Fruit fly (Drosophila melanogaster) whole organism, embryonic: ENCODE results near the gene Pdxk.

Experiments used
- Abd-B ChIP-seq: fragments of 200-800 bp; sonication (Bioruptor generic); optimal IDR thresholded peaks from 2 replicates; lab custom pipeline; 2018; ENCODE audit warnings: missing biosample characterization, mild to moderate bottlenecking, missing genetic modification characterization, moderate library complexity
- Adf1 ChIP-seq: fragments of 200-800 bp; sonication (Bioruptor generic); IDR thresholded peaks from 2 replicates; pipeline ENCODE4 v1.3.6; 2022; ENCODE audit warnings: missing biosample characterization, missing genetic modification characterization
- CG10147 ChIP-seq: fragments of 200-800 bp; sonication (Bioruptor generic); optimal IDR thresholded peaks from 2 replicates; lab custom pipeline; 2019; ENCODE audit warnings: missing biosample characterization, mild to moderate bottlenecking, missing genetic modification characterization, moderate library complexity
- CG10274 ChIP-seq: fragments of 200-800 bp; sonication (Bioruptor generic); optimal IDR thresholded peaks from 3 replicates; lab custom pipeline; 2017; ENCODE audit warnings: missing biosample characterization, mild to moderate bottlenecking, missing genetic modification characterization
- CG10654 ChIP-seq: fragments of 200-800 bp; sonication (Bioruptor generic); optimal IDR thresholded peaks from 2 replicates; lab custom pipeline; 2016; ENCODE audit warnings: missing biosample characterization, missing genetic modification characterization
- CG11085 ChIP-seq: fragments of 200-800 bp; sonication (Bioruptor generic); IDR thresholded peaks from 2 replicates; pipeline ENCODE4 v1.3.6; 2022; ENCODE audit warnings: missing biosample characterization, missing genetic modification characterization
- CG12299 ChIP-seq: fragments of 200-800 bp; sonication (Bioruptor generic); optimal IDR thresholded peaks from 2 replicates; lab custom pipeline; 2018; ENCODE audit warnings: missing biosample characterization, mild to moderate bottlenecking, missing genetic modification characterization
- CG12744 ChIP-seq: fragments of 200-800 bp; sonication (Bioruptor generic); optimal IDR thresholded peaks from 2 replicates; lab custom pipeline; 2016; ENCODE audit warnings: missing biosample characterization, missing genetic modification characterization
- CG13287 ChIP-seq: fragments of 200-800 bp; sonication (Bioruptor generic); IDR thresholded peaks from 2 replicates; pipeline ENCODE4 v1.3.6; 2022; ENCODE audit warnings: missing biosample characterization, missing genetic modification characterization; ENCODE audit not compliant: partially characterized antibody
- CG13624 ChIP-seq: fragments of 200-800 bp; sonication (Bioruptor generic); optimal IDR thresholded peaks from 2 replicates; lab custom pipeline; 2016; ENCODE audit warnings: missing biosample characterization, missing genetic modification characterization
- CG14965 ChIP-seq: fragments of 200-800 bp; sonication (Bioruptor generic); optimal IDR thresholded peaks from 2 replicates; lab custom pipeline; 2016; ENCODE audit warnings: missing biosample characterization, missing genetic modification characterization, borderline replicate concordance
- CG1647 ChIP-seq: fragments of 200-800 bp; sonication (Bioruptor generic); optimal IDR thresholded peaks from 3 replicates; lab custom pipeline; 2016; ENCODE audit warnings: missing biosample characterization, missing genetic modification characterization
- CG2889 ChIP-seq: fragments of 200-800 bp; sonication (Bioruptor generic); IDR thresholded peaks from 3 replicates; pipeline ENCODE4 v1.3.6; 2022; ENCODE audit warnings: missing biosample characterization, missing genetic modification characterization
- CG30020 ChIP-seq: fragments of 200-800 bp; optimal IDR thresholded peaks from 2 replicates; lab custom pipeline; 2019; ENCODE audit warnings: missing biosample characterization, mild to moderate bottlenecking, missing genetic modification characterization, moderate library complexity
- CG30431 ChIP-seq: fragments of 200-800 bp; sonication (Bioruptor generic); optimal IDR thresholded peaks from 2 replicates; lab custom pipeline; 2017; ENCODE audit warnings: missing biosample characterization, missing genetic modification characterization
- CG31441 ChIP-seq: fragments of 200-800 bp; sonication (Bioruptor generic); IDR thresholded peaks from 2 replicates; pipeline ENCODE4 v1.3.6; 2022; ENCODE audit warnings: missing biosample characterization, missing genetic modification characterization
- CG32532 ChIP-seq: fragments of 200-800 bp; sonication (Bioruptor generic); IDR thresholded peaks from 2 replicates; pipeline ENCODE4 v1.3.6; 2022; ENCODE audit warnings: missing biosample characterization, missing genetic modification characterization
- CG5953 ChIP-seq: fragments of 200-800 bp; sonication (Bioruptor generic); IDR thresholded peaks from 2 replicates; pipeline ENCODE4 v1.3.6; 2022; ENCODE audit warnings: missing biosample characterization, missing genetic modification characterization
- CG6272 ChIP-seq: fragments of 200-800 bp; sonication (Bioruptor generic); IDR thresholded peaks from 2 replicates; pipeline ENCODE4 v1.3.6; 2022; ENCODE audit warnings: missing biosample characterization, missing genetic modification characterization
- CG6689 ChIP-seq: fragments of 200-800 bp; sonication (Bioruptor generic); IDR thresholded peaks from 2 replicates; pipeline ENCODE4 v1.3.6; 2022; ENCODE audit warnings: missing biosample characterization, missing genetic modification characterization
- CG6765 ChIP-seq: fragments of 200-800 bp; sonication (Bioruptor generic); optimal IDR thresholded peaks from 3 replicates; lab custom pipeline; 2017; ENCODE audit warnings: missing biosample characterization, mild to moderate bottlenecking, missing genetic modification characterization
- CG7928 ChIP-seq: fragments of 200-800 bp; sonication (Bioruptor generic); optimal IDR thresholded peaks from 2 replicates; lab custom pipeline; 2017; ENCODE audit warnings: missing biosample characterization, mild to moderate bottlenecking, missing genetic modification characterization
- D19B ChIP-seq: fragments of 200-800 bp; sonication (Bioruptor generic); optimal IDR thresholded peaks from 2 replicates; lab custom pipeline; 2017; ENCODE audit warnings: missing biosample characterization, mild to moderate bottlenecking, missing genetic modification characterization
- Deaf1 ChIP-seq: fragments of 200-800 bp; optimal IDR thresholded peaks from 3 replicates; lab custom pipeline; 2019; ENCODE audit warnings: missing biosample characterization, mild to moderate bottlenecking, missing genetic modification characterization, moderate library complexity
- GATAe ChIP-seq: fragments of 200-800 bp; sonication (Bioruptor generic); conservative IDR thresholded peaks from 2 replicates; pipeline ENCODE4 v1.3.6; 2022; ENCODE audit warnings: missing biosample characterization, missing genetic modification characterization
- HLH54F ChIP-seq: fragments of 200-800 bp; sonication (Bioruptor generic); optimal IDR thresholded peaks from 3 replicates; lab custom pipeline; 2016; ENCODE audit warnings: missing biosample characterization, missing genetic modification characterization
- Hmr ChIP-seq: fragments of 200-800 bp; sonication (Bioruptor generic); optimal IDR thresholded peaks from 3 replicates; lab custom pipeline; 2017; ENCODE audit warnings: mild to moderate bottlenecking, missing biosample characterization, missing genetic modification reagents, missing genetic modification characterization
- Jarid2 ChIP-seq: fragments of 200-800 bp; sonication (Bioruptor generic); optimal IDR thresholded peaks from 3 replicates; lab custom pipeline; 2017; ENCODE audit warnings: mild to moderate bottlenecking, missing biosample characterization, missing genetic modification reagents, missing genetic modification characterization
- Lhr ChIP-seq: fragments of 200-800 bp; sonication (Bioruptor generic); optimal IDR thresholded peaks from 3 replicates; lab custom pipeline; 2017; ENCODE audit warnings: mild to moderate bottlenecking, missing biosample characterization, missing genetic modification reagents, missing genetic modification characterization
- Lpt ChIP-seq: fragments of >200 bp; optimal IDR thresholded peaks from 2 replicates; lab custom pipeline; 2018; ENCODE audit warnings: missing biosample characterization, missing genetic modification characterization
- NFAT ChIP-seq: fragments of 200-800 bp; sonication (Bioruptor generic); IDR thresholded peaks from 2 replicates; pipeline ENCODE4 v1.3.6; 2022; ENCODE audit warnings: missing biosample characterization, missing genetic modification characterization
- Sin3A ChIP-seq: fragments of >200 bp; optimal IDR thresholded peaks from 2 replicates; lab custom pipeline; 2018
- Six4 ChIP-seq: fragments of 200-800 bp; sonication (Bioruptor generic); optimal IDR thresholded peaks from 2 replicates; lab custom pipeline; 2016; ENCODE audit warnings: missing biosample characterization, missing genetic modification characterization
- Taf1 ChIP-seq: fragments of 200-800 bp; sonication (Bioruptor generic); IDR thresholded peaks from 2 replicates; pipeline ENCODE4 v1.3.6; 2022; ENCODE audit warnings: missing biosample characterization, missing genetic modification characterization
- ab ChIP-seq: fragments of 200-800 bp; sonication (Bioruptor generic); optimal IDR thresholded peaks from 2 replicates; lab custom pipeline; 2016; ENCODE audit warnings: missing biosample characterization, missing genetic modification characterization
- abd-A ChIP-seq: fragments of 200-800 bp; sonication (Bioruptor generic); optimal IDR thresholded peaks from 3 replicates; lab custom pipeline; 2019; ENCODE audit warnings: missing biosample characterization, mild to moderate bottlenecking, missing genetic modification characterization, moderate library complexity
- ash1 ChIP-seq: fragments of 200-800 bp; sonication (Bioruptor generic); optimal IDR thresholded peaks from 2 replicates; lab custom pipeline; 2018; ENCODE audit warnings: missing biosample characterization, mild to moderate bottlenecking, missing genetic modification characterization
- bowl ChIP-seq: fragments of 200-800 bp; sonication (Bioruptor generic); IDR thresholded peaks from 2 replicates; pipeline ENCODE4 v1.3.6; 2022; ENCODE audit warnings: missing biosample characterization, missing genetic modification characterization
- bsh ChIP-seq, 2 experiments: fragments of 200-800 bp; sonication (Bioruptor generic); optimal IDR thresholded peaks; 2 replicates each; lab custom pipeline; 2017 to 2018; ENCODE audit warnings: mild to moderate bottlenecking in 2 of 2, missing biosample characterization in 2 of 2, missing genetic modification characterization in 2 of 2, moderate library complexity in 1 of 2
- chm ChIP-seq: fragments of 200-800 bp; sonication (Bioruptor generic); IDR thresholded peaks from 2 replicates; pipeline ENCODE4 v1.3.6; 2022; ENCODE audit warnings: missing biosample characterization, missing genetic modification characterization
- grn ChIP-seq: fragments of 200-800 bp; sonication (Bioruptor generic); optimal IDR thresholded peaks from 3 replicates; lab custom pipeline; 2017; ENCODE audit warnings: missing biosample characterization, missing genetic modification characterization
- ham ChIP-seq: fragments of 200-800 bp; sonication (Bioruptor generic); IDR thresholded peaks from 2 replicates; pipeline ENCODE4 v1.3.6; 2022; ENCODE audit warnings: missing biosample characterization, missing genetic modification characterization
- jing ChIP-seq: fragments of 200-800 bp; sonication (Bioruptor generic); optimal IDR thresholded peaks from 2 replicates; lab custom pipeline; 2018; ENCODE audit warnings: missing biosample characterization, mild to moderate bottlenecking, missing genetic modification characterization
- otp ChIP-seq: fragments of 200-800 bp; sonication (Bioruptor generic); IDR thresholded peaks from 3 replicates; pipeline ENCODE4, ENCODE4 v1.3.6; 2022; ENCODE audit warnings: missing biosample characterization, missing genetic modification characterization
- peb ChIP-seq: fragments of 200-800 bp; sonication (Bioruptor generic); IDR thresholded peaks from 2 replicates; pipeline ENCODE4 v1.3.6; 2022; ENCODE audit warnings: missing biosample characterization, missing genetic modification characterization
- pho ChIP-seq: fragments of 200-800 bp; sonication (Bioruptor generic); optimal IDR thresholded peaks from 2 replicates; lab custom pipeline; 2016; ENCODE audit warnings: missing biosample characterization, missing genetic modification characterization
- so ChIP-seq: fragments of 200-800 bp; sonication (Bioruptor generic); IDR thresholded peaks from 3 replicates; pipeline ENCODE4 v1.3.6; 2022; ENCODE audit warnings: missing biosample characterization, missing genetic modification characterization
- stwl ChIP-seq: fragments of 200-800 bp; sonication (Bioruptor generic); optimal IDR thresholded peaks from 3 replicates; lab custom pipeline; 2018; ENCODE audit warnings: missing biosample characterization, mild to moderate bottlenecking, missing genetic modification characterization, moderate library complexity
- tio ChIP-seq: fragments of 200-800 bp; sonication (Bioruptor generic); optimal IDR thresholded peaks from 2 replicates; lab custom pipeline; 2017; ENCODE audit warnings: missing biosample characterization, missing genetic modification characterization, inconsistent platforms
- zf30C ChIP-seq: fragments of 200-800 bp; sonication (Bioruptor generic); optimal IDR thresholded peaks from 3 replicates; lab custom pipeline; 2018; ENCODE audit warnings: missing biosample characterization, mild to moderate bottlenecking, missing genetic modification characterization

Pdxk gene

DNA sequence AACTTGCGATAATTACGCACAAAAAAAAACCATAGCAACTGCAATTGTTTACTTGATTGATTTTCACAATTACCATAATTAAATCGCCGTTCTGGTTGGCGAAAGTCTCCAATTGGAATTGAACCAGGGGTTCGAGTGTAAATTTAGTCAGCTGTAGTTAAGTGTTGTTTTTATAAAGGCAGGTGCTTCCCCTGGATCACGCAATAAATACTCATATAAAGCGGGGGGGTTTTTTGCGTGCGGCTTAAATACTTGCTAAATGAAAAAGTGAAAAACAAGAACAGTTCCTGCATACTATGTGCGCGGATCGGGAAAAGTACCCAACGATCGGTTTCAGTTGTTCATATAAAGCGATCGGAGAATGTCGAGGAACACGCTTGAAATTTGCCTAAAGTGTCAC is 16.2 kb upstream of the Pdxk start:
- TF ChIP-seq chm (GFP tag; lab: Robert Waterston, UW) (no peak), ab (GFP tag; lab: Kevin White, UChicago) (no peak), CG30020 (tag; lab: Kevin White, UChicago) (no peak), Hmr (no peak), stwl (tag; lab: Kevin White, UChicago) (no peak), CG10274 (GFP tag; lab: Kevin White, UChicago) (no peak), bsh (GFP tag; optimal IDR thresholded peaks at IDR 0.05; lab: Kevin White, UChicago) (no peak), otp (no peak), CG6272 (GFP tag; lab: Robert Waterston, UW) (no peak), jing (GFP tag; lab: Kevin White, UChicago) (no peak), CG13287 (GFP tag; lab: Robert Waterston, UW) (no peak), CG11085 (no peak), CG30431 (GFP tag; lab: Kevin White, UChicago) (no peak), tio (no peak), CG12744 (no peak), CG10147 (no peak), zf30C (GFP tag; lab: Kevin White, UChicago) (no peak), GATAe (no peak)

DNA sequence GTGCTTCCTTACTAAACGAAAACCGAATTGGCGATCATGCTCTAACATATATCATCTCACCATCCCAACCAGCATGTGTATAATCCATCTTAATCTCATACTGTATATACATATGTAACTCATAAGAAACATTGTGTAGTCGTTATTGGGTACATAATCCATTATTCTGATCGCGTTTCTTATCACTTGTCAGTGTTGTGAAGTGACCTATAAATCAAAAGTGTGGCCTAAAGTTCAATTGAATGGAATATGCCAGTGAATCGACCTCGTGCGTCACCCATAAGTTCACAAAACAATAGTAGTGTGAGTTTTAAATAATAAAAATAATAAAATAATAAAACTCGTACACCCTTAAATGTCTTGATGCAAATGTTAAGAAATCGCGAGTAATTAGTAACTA is 15.0 kb upstream of the Pdxk start:
- TF ChIP-seq stwl (tag; lab: Kevin White, UChicago) (peak; percentile 55), Lhr (GFP tag; lab: Kevin White, UChicago) (no peak)

DNA sequence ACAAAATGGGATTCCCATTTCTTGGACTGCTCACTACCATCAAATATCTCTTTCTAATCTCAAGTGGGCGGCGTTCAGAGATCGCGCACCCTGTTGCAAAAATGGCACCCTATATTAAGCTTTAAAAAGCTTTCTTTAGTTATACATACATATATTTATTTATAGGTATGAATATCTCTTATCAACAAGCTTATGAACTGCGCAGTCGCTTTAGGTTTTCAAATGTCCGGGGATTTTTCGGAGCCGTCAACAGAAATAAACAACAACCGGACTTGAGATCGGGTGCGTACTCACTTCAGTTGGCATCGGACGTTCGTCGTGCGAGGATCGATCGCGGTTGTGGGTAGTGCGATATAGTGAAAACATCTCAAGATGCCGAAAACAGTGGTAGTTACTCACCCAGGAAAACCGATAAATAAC is 10.8 kb upstream of the Pdxk start, which contains the start of gene PGRP-LF:
Gene PGRP-LF (plus strand): TSS at position 296 of the 420 bp plus-strand sequence.
- TF ChIP-seq CG1647 (no peak), pho (GFP tag; lab: Kevin White, UChicago) (peak; percentile 5), Jarid2 (GFP tag; lab: Kevin White, UChicago) (peak; percentile 72), CG14965 (GFP tag; lab: Kevin White, UChicago) (no peak), CG10654 (GFP tag; lab: Kevin White, UChicago) (no peak), CG5953 (GFP tag; lab: Robert Waterston, UW) (no peak), HLH54F (GFP tag; lab: Kevin White, UChicago) (peak; percentile 6), CG12299 (tag; lab: Kevin White, UChicago) (peak; percentile 18), Six4 (GFP tag; lab: Kevin White, UChicago) (no peak), CG30431 (GFP tag; lab: Kevin White, UChicago) (no peak), NFAT (GFP tag; lab: Robert Waterston, UW) (peak; percentile 21; the same call in 1 of the 2 replicates), CG31441 (GFP tag; lab: Robert Waterston, UW) (no peak), CG6689 (GFP tag; lab: Robert Waterston, UW) (no peak), grn (GFP tag; lab: Kevin White, UChicago) (peak; percentile 38), Abd-B (no peak), so (GFP tag; lab: Robert Waterston, UW) (no peak), CG13624 (GFP tag; lab: Kevin White, UChicago) (peak; percentile 82), CG2889 (no peak), Adf1 (GFP tag; lab: Robert Waterston, UW) (peak; percentile 70; the same call in 1 of the 2 replicates), CG6765 (GFP tag; lab: Kevin White, UChicago) (no peak), Taf1 (GFP tag; lab: Robert Waterston, UW) (0 out of 2 replicates have a peak, but pooled peaks have one; percentile 5), abd-A (tag; lab: Kevin White, UChicago) (peak; percentile 72), CG7928 (no peak), Lhr (GFP tag; lab: Kevin White, UChicago) (no peak), bowl (GFP tag; lab: Robert Waterston, UW) (no peak), ham (GFP tag; lab: Robert Waterston, UW) (no peak), Deaf1 (tag; lab: Kevin White, UChicago) (peak; percentile 91), ash1 (GFP tag; lab: Kevin White, UChicago) (no peak), D19B (GFP tag; lab: Kevin White, UChicago) (no peak), peb (no peak), CG32532 (GFP tag; lab: Robert Waterston, UW) (0 out of 2 replicates have a peak, but pooled peaks have one; percentile 42), Sin3A (lab: Kevin White, UChicago) (no peak), Lpt (GFP tag; lab: Kevin White, UChicago) (no peak)
